Worm (Caenorhabditis elegans): Measurements from ENCODE around the gene C35C5.8.

- TF ChIP-seq tbx-7 (tag; optimal IDR thresholded peaks at IDR 0.05) (no peak), fkh-10 (GFP tag; optimal IDR thresholded peaks at IDR 0.05) (no peak), hlh-30 (tag; optimal IDR thresholded peaks at IDR 0.05; ENCODE audit: insufficient read depth) (no peak), nhr-11 (tag; optimal IDR thresholded peaks at IDR 0.05) (no peak), madf-2 (tag; optimal IDR thresholded peaks at IDR 0.05) (no peak), ama-1 (optimal IDR thresholded peaks at IDR 0.05) (no peak), rnt-1 (tag; optimal IDR thresholded peaks at IDR 0.05) (no peak), odd-2 (tag; optimal IDR thresholded peaks at IDR 0.05) (no peak), ceh-31 (tag; optimal IDR thresholded peaks at IDR 0.05) (no peak), pat-9 (tag; optimal IDR thresholded peaks at IDR 0.05) (no peak), pag-3 (tag; optimal IDR thresholded peaks at IDR 0.05; ENCODE audit: borderline replicate concordance) (no peak), T23F11.4 (GFP tag; optimal IDR thresholded peaks at IDR 0.05) (no peak)
These were observed 31.4 kb upstream of the C35C5.8 start, which contains the start of gene F29G6.1 for ce11 chrX:11501967-11502366.

Data from whole organism, late embryonic.